Worm (Caenorhabditis elegans) whole organism, L1 larva: Measurements from ENCODE around the gene F59F5.5.

Experiments
- C04F5.9 ChIP-seq: sonication (generic microtip); optimal IDR thresholded peaks from 2 replicates; lab custom pipeline; 2016; ENCODE audit warnings: missing genetic modification characterization, missing compliant biosample characterization
- C34B4.2 ChIP-seq: sonication (generic microtip); optimal IDR thresholded peaks from 2 replicates; lab custom pipeline; 2017; ENCODE audit warnings: mild to moderate bottlenecking, missing genetic modification characterization, missing compliant biosample characterization
- aly-2 ChIP-seq: fragments of 150-350 bp; optimal IDR thresholded peaks from 2 replicates; lab custom pipeline; 2014; ENCODE audit warnings: missing biosample characterization, missing genetic modification characterization
- ceh-63 ChIP-seq: fragments of 200-800 bp; sonication (Bioruptor generic); optimal IDR thresholded peaks from 2 replicates; lab custom pipeline; 2018; ENCODE audit warnings: mild to moderate bottlenecking, missing genetic modification characterization, missing compliant biosample characterization
- ceh-8 ChIP-seq: fragments of 200-800 bp; sonication (Bioruptor generic); optimal IDR thresholded peaks from 2 replicates; lab custom pipeline; 2018; ENCODE audit warnings: mild to moderate bottlenecking, missing genetic modification characterization, moderate library complexity, missing compliant biosample characterization
- dpl-1 ChIP-seq, 3 experiments: fragments of 150-350 bp in 2 of 3; sonication (generic microtip) in 1 of 3; optimal IDR thresholded peaks; 2 replicates each; lab custom pipeline; 2014 to 2017; ENCODE audit warnings: missing biosample characterization in 3 of 3, missing genetic modification characterization in 3 of 3, missing genetic modification reagents in 3 of 3
- efl-1 ChIP-seq, 4 experiments: fragments of 150-350 bp; optimal IDR thresholded peaks in 3 of 4; peaks in 1 of 4; 1 replicate in 1 of 4; 2 replicates in 3 of 4; lab custom pipeline; 2014; ENCODE audit warnings: missing biosample characterization in 2 of 4, missing genetic modification characterization in 2 of 4, missing genetic modification reagents in 2 of 4
- efl-3 ChIP-seq: fragments of 200-800 bp; sonication (Bioruptor generic); optimal IDR thresholded peaks from 2 replicates; lab custom pipeline; 2018; ENCODE audit warnings: mild to moderate bottlenecking, missing genetic modification characterization, missing compliant biosample characterization
- egl-13 ChIP-seq: sonication (generic microtip); optimal IDR thresholded peaks from 2 replicates; lab custom pipeline; 2016; ENCODE audit warnings: missing genotype, missing genetic modification reagents, missing genetic modification characterization, missing compliant biosample characterization
- egl-27 ChIP-seq, 2 experiments: fragments of 150-350 bp in 1 of 2; sonication (generic microtip); optimal IDR thresholded peaks; 3 replicates each; lab custom pipeline; 2017 to 2018; ENCODE audit warnings: missing biosample characterization in 2 of 2, missing genetic modification characterization in 2 of 2, missing genetic modification reagents in 2 of 2
- elt-2 ChIP-seq: sonication (generic microtip); optimal IDR thresholded peaks from 2 replicates; lab custom pipeline; 2016; ENCODE audit warnings: missing genetic modification characterization, mild to moderate bottlenecking, inconsistent platforms, missing compliant biosample characterization, missing genetic modification reagents
- fkh-4 ChIP-seq: sonication (generic microtip); optimal IDR thresholded peaks from 2 replicates; lab custom pipeline; 2016; ENCODE audit warnings: missing compliant biosample characterization, missing genetic modification characterization, borderline replicate concordance
- grh-1 ChIP-seq: fragments of 200-800 bp; sonication (Bioruptor generic); IDR thresholded peaks from 2 replicates; pipeline ENCODE4 v1.3.6; 2022; ENCODE audit warnings: missing genetic modification reagents, missing genetic modification characterization, missing compliant biosample characterization
- hlh-4 ChIP-seq: sonication (generic microtip); optimal IDR thresholded peaks from 2 replicates; lab custom pipeline; 2016; ENCODE audit warnings: mild to moderate bottlenecking, missing genetic modification characterization, missing compliant biosample characterization
- hpl-2 ChIP-seq: fragments of 150-350 bp; optimal IDR thresholded peaks from 2 replicates; lab custom pipeline; 2014; ENCODE audit warnings: missing biosample characterization, missing genetic modification reagents, missing genetic modification characterization
- isw-1 ChIP-seq: fragments of 200-800 bp; sonication (Bioruptor generic); IDR thresholded peaks from 2 replicates; pipeline ENCODE4 v1.3.6; 2022; ENCODE audit warnings: missing genetic modification characterization, missing compliant biosample characterization
- lin-13 ChIP-seq: fragments of 150-350 bp; optimal IDR thresholded peaks from 2 replicates; lab custom pipeline; 2014; ENCODE audit warnings: missing biosample characterization, missing genetic modification reagents, missing genetic modification characterization
- lin-14 ChIP-seq: fragments of 200-800 bp; sonication (Bioruptor generic); optimal IDR thresholded peaks from 2 replicates; lab custom pipeline; 2018; ENCODE audit warnings: mild to moderate bottlenecking, missing genetic modification characterization, moderate library complexity, missing compliant biosample characterization
- lin-15B ChIP-seq: fragments of 150-350 bp; sonication (generic microtip); optimal IDR thresholded peaks from 3 replicates; lab custom pipeline; 2014; ENCODE audit warnings: missing biosample characterization, missing genetic modification characterization
- lin-35 ChIP-seq, 2 experiments: fragments of 150-350 bp; optimal IDR thresholded peaks; 2 replicates each; lab custom pipeline; 2014; ENCODE audit warnings: missing biosample characterization in 2 of 2, missing genetic modification characterization in 2 of 2, missing genetic modification reagents in 2 of 2
- lir-3 ChIP-seq: sonication (generic microtip); optimal IDR thresholded peaks from 2 replicates; lab custom pipeline; 2016; ENCODE audit warnings: mild to moderate bottlenecking, missing genetic modification characterization, moderate library complexity, missing compliant biosample characterization; ENCODE audit not compliant: poor library complexity
- lsy-2 ChIP-seq, 2 experiments: fragments of 150-350 bp; optimal IDR thresholded peaks; 2 replicates each; lab custom pipeline; 2014; ENCODE audit warnings: missing biosample characterization in 2 of 2, missing genetic modification characterization in 2 of 2
- mdl-1 ChIP-seq, 2 experiments: fragments of 150-350 bp; optimal IDR thresholded peaks; 2 replicates each; lab custom pipeline; 2014 to 2017; ENCODE audit warnings: missing biosample characterization in 2 of 2, missing genetic modification characterization in 2 of 2, inconsistent platforms in 1 of 2
- mef-2 ChIP-seq: fragments of 150-350 bp; optimal IDR thresholded peaks from 2 replicates; lab custom pipeline; 2014; ENCODE audit warnings: missing biosample characterization, missing genetic modification characterization
- nhr-12 ChIP-seq: sonication (generic microtip); optimal IDR thresholded peaks from 2 replicates; lab custom pipeline; 2017; ENCODE audit warnings: missing biosample characterization, missing genetic modification characterization
- nhr-19 ChIP-seq: fragments of 200-800 bp; sonication (Bioruptor generic); conservative IDR thresholded peaks from 2 replicates; pipeline ENCODE4 v1.3.6; 2022; ENCODE audit warnings: missing genetic modification characterization, missing compliant biosample characterization
- nhr-237 ChIP-seq: fragments of 150-350 bp; optimal IDR thresholded peaks from 2 replicates; lab custom pipeline; 2014; ENCODE audit warnings: missing biosample characterization, missing genetic modification characterization
- nhr-71 ChIP-seq: sonication (generic microtip); optimal IDR thresholded peaks from 2 replicates; lab custom pipeline; 2016; ENCODE audit warnings: mild to moderate bottlenecking, missing genetic modification characterization, moderate library complexity, missing compliant biosample characterization
- nhr-76 ChIP-seq: sonication (generic microtip); optimal IDR thresholded peaks from 2 replicates; lab custom pipeline; 2017; ENCODE audit warnings: missing biosample characterization, missing genetic modification characterization
- nhr-85 ChIP-seq: sonication (generic microtip); peaks from one replicate; lab custom pipeline; 2016; ENCODE audit warnings: missing genetic modification characterization, inconsistent platforms, missing compliant biosample characterization
- pqm-1 ChIP-seq: sonication (generic microtip); optimal IDR thresholded peaks from 3 replicates; lab custom pipeline; 2017; ENCODE audit warnings: missing biosample characterization, missing genetic modification characterization
- rnt-1 ChIP-seq: sonication (generic microtip); optimal IDR thresholded peaks from 2 replicates; lab custom pipeline; 2016; ENCODE audit warnings: mild to moderate bottlenecking, missing genetic modification characterization, moderate library complexity, missing compliant biosample characterization
- skn-1 ChIP-seq: fragments of 150-350 bp; optimal IDR thresholded peaks from 2 replicates; lab custom pipeline; 2014; ENCODE audit warnings: missing biosample characterization, missing genetic modification characterization
- sox-4 ChIP-seq: sonication (generic microtip); optimal IDR thresholded peaks from 2 replicates; lab custom pipeline; 2016; ENCODE audit warnings: missing genetic modification characterization, missing compliant biosample characterization
- swsn-7 ChIP-seq: sonication (generic microtip); optimal IDR thresholded peaks from 2 replicates; lab custom pipeline; 2016; ENCODE audit warnings: missing genetic modification characterization, missing compliant biosample characterization
- tbx-2 ChIP-seq: sonication (generic microtip); optimal IDR thresholded peaks from 2 replicates; lab custom pipeline; 2016; ENCODE audit warnings: missing genetic modification characterization, missing compliant biosample characterization
- unc-30 ChIP-seq: sonication (generic microtip); optimal IDR thresholded peaks from 2 replicates; lab custom pipeline; 2017; ENCODE audit warnings: missing biosample characterization, missing genetic modification characterization
- unc-86 ChIP-seq: sonication (generic microtip); optimal IDR thresholded peaks from 2 replicates; lab custom pipeline; 2016; ENCODE audit warnings: missing genetic modification characterization, missing compliant biosample characterization
- unc-98 ChIP-seq: fragments of 200-800 bp; sonication (Bioruptor generic); IDR thresholded peaks from 2 replicates; pipeline ENCODE4 v1.3.6; 2022; ENCODE audit warnings: missing genetic modification characterization, missing compliant biosample characterization
- vab-15 ChIP-seq: sonication (generic microtip); optimal IDR thresholded peaks from 2 replicates; lab custom pipeline; 2017; ENCODE audit warnings: missing genotype, mild to moderate bottlenecking, missing genetic modification characterization, missing compliant biosample characterization
- xbp-1 ChIP-seq: sonication (generic microtip); optimal IDR thresholded peaks from 2 replicates; lab custom pipeline; 2016; ENCODE audit warnings: missing genetic modification characterization, missing compliant biosample characterization
- zip-4 ChIP-seq: fragments of 200-800 bp; sonication (Bioruptor generic); optimal IDR thresholded peaks from 2 replicates; lab custom pipeline; 2018; ENCODE audit warnings: mild to moderate bottlenecking, missing genetic modification characterization, moderate library complexity, missing compliant biosample characterization
- ztf-11 ChIP-seq, 2 experiments: sonication (generic microtip); optimal IDR thresholded peaks; 2 replicates each; lab custom pipeline; 2016 to 2017; ENCODE audit warnings: missing genetic modification characterization in 2 of 2, missing biosample characterization in 1 of 2, missing compliant biosample characterization in 1 of 2
- ztf-4 ChIP-seq: fragments of 150-350 bp; optimal IDR thresholded peaks from 2 replicates; lab custom pipeline; 2014; ENCODE audit warnings: missing biosample characterization, missing genetic modification characterization

F59F5.5 gene

DNA sequence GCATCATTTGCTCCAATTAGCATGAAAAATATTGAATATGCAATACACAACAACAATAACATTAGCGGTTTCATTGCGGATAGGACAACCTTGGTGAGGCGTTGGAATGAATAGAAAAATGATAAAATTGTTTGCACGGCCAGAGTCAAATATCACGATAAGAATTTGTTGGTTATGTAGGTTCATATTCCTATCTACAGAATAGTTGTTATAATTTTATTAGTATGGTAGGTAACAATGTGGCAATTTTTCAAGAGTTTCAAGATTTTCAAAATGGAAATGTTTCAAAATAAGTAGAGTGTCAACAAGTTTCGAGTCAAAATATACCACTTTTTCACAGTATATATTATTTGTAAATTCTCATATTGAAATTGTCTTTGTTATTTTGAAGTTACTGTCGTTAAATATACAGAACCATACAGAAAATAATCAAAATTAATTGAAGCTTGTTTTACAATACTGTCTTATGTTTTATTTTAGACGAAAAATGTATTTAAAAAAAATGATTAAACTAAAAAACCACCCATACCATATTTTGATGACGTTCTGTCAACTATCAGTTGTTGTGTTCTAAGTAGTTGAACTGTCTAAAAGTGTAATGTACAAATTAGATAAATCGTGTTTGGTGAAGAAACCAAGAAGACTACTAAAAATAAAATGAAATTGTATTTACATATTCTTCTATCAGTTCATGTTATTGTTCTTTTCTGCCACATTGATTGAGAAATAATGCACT lies 3.3 kb upstream of the F59F5.5 start, which contains the start of the genes F59F5.3 and F59F5.4:
F59F5.3 (minus strand) TSS at position 101 of the 736 bp plus-strand sequence.
F59F5.4 (plus strand) TSS at position 686 of the 736 bp plus-strand sequence.
- TF ChIP-seq nhr-85 (tag; lab: Kevin White, UChicago): no peak
- TF ChIP-seq nhr-19 (GFP tag; lab: Robert Waterston, UW): no peak
- no peak for TF ChIP-seq isw-1 (GFP tag; lab: Robert Waterston, UW)
- TF ChIP-seq rnt-1: no peak
- peak; percentile 19 for TF ChIP-seq elt-2 (tag; lab: Kevin White, UChicago)
- no peak for TF ChIP-seq ztf-11 (tag; optimal IDR thresholded peaks at IDR 0.05; lab: Kevin White, UChicago)
- TF ChIP-seq lsy-2 (tag; optimal IDR thresholded peaks at IDR 0.05; lab: Kevin White, UChicago): no peak
- no peak for TF ChIP-seq xbp-1 (tag; lab: Kevin White, UChicago)

DNA sequence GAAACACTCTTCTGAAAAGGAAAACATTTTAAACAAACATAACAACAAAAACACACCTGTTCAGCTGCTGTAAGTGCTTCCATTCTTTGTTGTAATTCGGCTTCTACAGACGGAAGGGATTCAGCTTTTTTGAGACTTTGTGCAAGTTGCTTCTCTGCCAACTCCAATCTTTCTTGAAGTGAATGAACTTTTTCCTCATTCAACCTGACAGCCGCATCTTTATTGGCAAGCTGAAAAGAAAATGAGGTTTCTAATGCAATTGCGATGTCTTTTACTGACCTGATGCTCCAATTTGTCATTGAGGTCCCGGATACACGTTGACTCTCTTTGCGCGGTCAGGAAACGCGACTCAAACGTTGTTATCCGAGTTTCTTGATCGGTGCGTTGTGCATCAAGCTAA lies 7.2 kb downstream of the F59F5.5 start:
- TF ChIP-seq sox-4 (tag; lab: Kevin White, UChicago): no peak
- TF ChIP-seq fkh-4 (tag; lab: Kevin White, UChicago): no peak
- no peak for TF ChIP-seq efl-1 (optimal IDR thresholded peaks at IDR 0.05; lab: Kevin White, UChicago)
- TF ChIP-seq efl-1 (GFP tag; optimal IDR thresholded peaks at IDR 0.05 in 1 of 2; lab: Kevin White, UChicago): peak in 1 of 2 experiments; percentile 46
- peak; percentile 52 for TF ChIP-seq ceh-8 (GFP tag; lab: Kevin White, UChicago)
- peak; percentile 29 for TF ChIP-seq lin-14 (GFP tag; lab: Kevin White, UChicago)
- TF ChIP-seq, all 84 proteins: peak for 3

DNA sequence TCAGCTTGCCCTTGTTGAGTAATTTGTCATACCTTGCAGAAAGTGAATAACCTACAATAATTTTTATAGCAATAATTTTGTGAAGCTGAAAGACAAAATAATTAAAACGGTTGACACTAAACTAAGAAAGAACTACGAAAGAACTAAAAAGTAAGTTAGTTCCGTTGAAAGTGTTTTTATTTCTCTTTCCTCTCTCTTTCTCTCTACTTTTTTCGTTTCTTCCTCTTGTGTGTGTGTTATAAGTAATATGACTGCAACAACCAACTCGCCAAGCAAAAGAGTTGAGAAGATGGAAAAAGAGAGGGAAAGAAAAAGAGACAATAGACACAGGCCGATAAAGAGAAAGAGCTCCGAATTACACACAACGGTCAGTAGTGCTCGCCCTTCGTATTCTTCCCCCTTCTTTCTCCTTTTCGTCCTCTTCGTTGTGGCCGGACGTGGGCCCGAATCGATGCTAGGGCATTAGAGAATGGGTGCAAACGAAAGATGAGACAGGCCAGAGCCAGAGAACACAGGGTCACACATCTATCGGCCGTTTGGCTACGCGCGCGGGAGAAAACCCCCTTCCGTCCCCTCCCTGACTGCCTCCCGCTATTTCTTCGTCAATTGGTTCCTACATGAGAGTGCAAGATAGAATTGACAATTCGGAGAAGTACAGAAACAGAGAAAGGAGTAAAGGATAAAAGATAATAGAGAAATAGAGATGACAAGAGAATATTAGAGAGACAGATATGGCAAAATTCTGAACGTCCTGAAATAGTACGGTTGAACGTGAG lies 9.6 kb downstream of the F59F5.5 start, which contains the start of gene syd-2:
syd-2 (minus strand) TSS at position 51 of the 776 bp plus-strand sequence.
- TF ChIP-seq vab-15 (tag; lab: Kevin White, UChicago): no peak
- TF ChIP-seq lin-15B: no peak
- peak; percentile 26 for TF ChIP-seq sox-4 (tag; lab: Kevin White, UChicago)
- TF ChIP-seq nhr-12: no peak
- TF ChIP-seq ceh-63 (GFP tag; lab: Kevin White, UChicago): no peak
- TF ChIP-seq efl-3 (GFP tag; lab: Kevin White, UChicago): no peak
- no peak for TF ChIP-seq C34B4.2 (tag; lab: Kevin White, UChicago)
- TF ChIP-seq egl-13 (tag; lab: Kevin White, UChicago): peak; percentile 43
- peak; percentile 1 for TF ChIP-seq C04F5.9 (tag; lab: Kevin White, UChicago)
- TF ChIP-seq zip-4 (GFP tag; lab: Kevin White, UChicago): no peak
- peak in 1 of 2 experiments; percentile 15 for TF ChIP-seq mdl-1 (tag; optimal IDR thresholded peaks at IDR 0.05; lab: Kevin White, UChicago)
- peak; percentile 90 for TF ChIP-seq nhr-71
- TF ChIP-seq nhr-19 (GFP tag; lab: Robert Waterston, UW): peak; percentile 70
- TF ChIP-seq pqm-1 (tag; lab: Kevin White, UChicago): no peak
- TF ChIP-seq hlh-4 (tag; lab: Kevin White, UChicago): no peak
- TF ChIP-seq skn-1: peak; percentile 75
- peak; percentile 13 to 47 (median 32) for TF ChIP-seq dpl-1 (GFP tag; optimal IDR thresholded peaks at IDR 0.05; lab: Kevin White, UChicago)
- TF ChIP-seq unc-86 (tag; lab: Kevin White, UChicago): peak; percentile 70
- no peak for TF ChIP-seq grh-1 (GFP tag; lab: Robert Waterston, UW)
- peak; percentile 81 for TF ChIP-seq swsn-7
- TF ChIP-seq fkh-4 (tag; lab: Kevin White, UChicago): peak; percentile 9
- TF ChIP-seq hpl-2 (GFP tag; lab: Kevin White, UChicago): no peak
- no peak for TF ChIP-seq unc-98 (GFP tag; lab: Robert Waterston, UW)
- TF ChIP-seq lin-35 (GFP tag; optimal IDR thresholded peaks at IDR 0.05; lab: Kevin White, UChicago): peak; percentile 46 to 51
- TF ChIP-seq ztf-4 (tag; lab: Kevin White, UChicago): peak; percentile 22
- peak in 1 of 2 experiments; percentile 58 for TF ChIP-seq egl-27 (tag; optimal IDR thresholded peaks at IDR 0.05; lab: Kevin White, UChicago)
- peak; percentile 99 for TF ChIP-seq lin-14 (GFP tag; lab: Kevin White, UChicago)
- peak; percentile 84 for TF ChIP-seq tbx-2
- TF ChIP-seq nhr-237 (tag; lab: Kevin White, UChicago): no peak
- no peak for TF ChIP-seq nhr-76 (tag; lab: Kevin White, UChicago)
- TF ChIP-seq lin-13 (GFP tag; lab: Kevin White, UChicago): no peak
- no peak for TF ChIP-seq unc-30
- TF ChIP-seq mef-2 (tag; lab: Kevin White, UChicago): no peak
- TF ChIP-seq lir-3 (tag; lab: Kevin White, UChicago): no peak
- TF ChIP-seq aly-2: no peak
- TF ChIP-seq elt-2 (tag; lab: Kevin White, UChicago): peak; percentile 23
